Fruit fly (Drosophila melanogaster) whole organism, adult: ENCODE data around the gene tHMG1.

ENCODE experiments used
- CG11617 ChIP-seq: fragments of 200-800 bp; sonication (Bioruptor generic); optimal IDR thresholded peaks from 2 replicates; lab custom pipeline; 2017; ENCODE audit warnings: mild to moderate bottlenecking, missing biosample characterization, missing genetic modification reagents, missing genetic modification characterization
- CG12768 ChIP-seq: fragments of 200-800 bp; sonication (Bioruptor generic); optimal IDR thresholded peaks from 2 replicates; lab custom pipeline; 2017; ENCODE audit warnings: missing biosample characterization, missing genetic modification characterization, mild to moderate bottlenecking, moderate library complexity, missing genetic modification reagents
- CG14711 ChIP-seq: fragments of 200-800 bp; sonication (Bioruptor generic); optimal IDR thresholded peaks from 2 replicates; lab custom pipeline; 2018; ENCODE audit warnings: missing biosample characterization, mild to moderate bottlenecking, missing genetic modification characterization, moderate library complexity
- CG1620 ChIP-seq: fragments of 200-800 bp; sonication (Bioruptor generic); optimal IDR thresholded peaks from 2 replicates; lab custom pipeline; 2016; ENCODE audit warnings: missing biosample characterization, missing genetic modification characterization
- CG33017 ChIP-seq: fragments of 200-800 bp; sonication (Bioruptor generic); optimal IDR thresholded peaks from 2 replicates; lab custom pipeline; 2018; ENCODE audit warnings: missing biosample characterization, mild to moderate bottlenecking, missing genetic modification characterization, moderate library complexity
- CG5204 ChIP-seq: fragments of 200-800 bp; sonication (Bioruptor generic); optimal IDR thresholded peaks from 2 replicates; lab custom pipeline; 2016; ENCODE audit warnings: missing biosample characterization, missing genetic modification characterization
- CG7045 ChIP-seq: fragments of 200-800 bp; sonication (Bioruptor generic); optimal IDR thresholded peaks from 2 replicates; lab custom pipeline; 2017; ENCODE audit warnings: missing biosample characterization, mild to moderate bottlenecking, missing genetic modification characterization
- CG7101 ChIP-seq: fragments of 200-800 bp; sonication (Bioruptor generic); optimal IDR thresholded peaks from 2 replicates; lab custom pipeline; 2018; ENCODE audit warnings: missing biosample characterization, mild to moderate bottlenecking, missing genetic modification characterization, moderate library complexity
- Clk ChIP-seq: fragments of 200-800 bp; sonication (Bioruptor generic); optimal IDR thresholded peaks from 2 replicates; lab custom pipeline; 2017; ENCODE audit warnings: missing biosample characterization, missing genetic modification characterization
- Crg-1 ChIP-seq: fragments of 200-800 bp; sonication (Bioruptor generic); optimal IDR thresholded peaks from 2 replicates; lab custom pipeline; 2016; ENCODE audit warnings: missing biosample characterization, missing genetic modification characterization
- Hr96 ChIP-seq: fragments of 200-800 bp; sonication (Bioruptor generic); optimal IDR thresholded peaks from 2 replicates; lab custom pipeline; 2016; ENCODE audit warnings: missing biosample characterization, missing genetic modification characterization
- Mnt ChIP-seq: fragments of 200-800 bp; sonication (Bioruptor generic); optimal IDR thresholded peaks from 2 replicates; lab custom pipeline; 2016; ENCODE audit warnings: missing biosample characterization, mild to moderate bottlenecking, missing genetic modification characterization
- bab1 ChIP-seq: fragments of 200-800 bp; sonication (Bioruptor generic); optimal IDR thresholded peaks from 3 replicates; lab custom pipeline; 2019; ENCODE audit warnings: missing biosample characterization, mild to moderate bottlenecking, missing genetic modification characterization, moderate library complexity
- cic ChIP-seq: fragments of 200-800 bp; sonication (Bioruptor generic); optimal IDR thresholded peaks from 2 replicates; lab custom pipeline; 2017; ENCODE audit warnings: missing biosample characterization, mild to moderate bottlenecking, missing genetic modification characterization, moderate library complexity
- cnc ChIP-seq, 2 experiments: fragments of >200 bp; optimal IDR thresholded peaks; 2 replicates each; lab custom pipeline; 2017
- kay ChIP-seq: fragments of 200-800 bp; sonication (Bioruptor generic); peaks from one replicate; lab custom pipeline; 2016; ENCODE audit warnings: missing biosample characterization, missing genetic modification characterization, borderline replicate concordance
- ovo ChIP-seq: fragments of 200-800 bp; sonication (Bioruptor generic); optimal IDR thresholded peaks from 2 replicates; lab custom pipeline; 2016; ENCODE audit warnings: missing biosample characterization, missing genetic modification characterization
- pad ChIP-seq: fragments of 200-800 bp; sonication (Bioruptor generic); optimal IDR thresholded peaks from 3 replicates; lab custom pipeline; 2017; ENCODE audit warnings: missing biosample characterization, missing genetic modification characterization, mild to moderate bottlenecking, moderate library complexity, missing genetic modification reagents
- tj ChIP-seq: fragments of 200-800 bp; sonication (Bioruptor generic); optimal IDR thresholded peaks from 3 replicates; lab custom pipeline; 2017; ENCODE audit warnings: missing biosample characterization, mild to moderate bottlenecking, missing genetic modification characterization, moderate library complexity
- toe ChIP-seq: fragments of 200-800 bp; sonication (Bioruptor generic); optimal IDR thresholded peaks from 2 replicates; lab custom pipeline; 2016; ENCODE audit warnings: missing biosample characterization, missing genetic modification characterization

Gene tHMG1

DNA sequence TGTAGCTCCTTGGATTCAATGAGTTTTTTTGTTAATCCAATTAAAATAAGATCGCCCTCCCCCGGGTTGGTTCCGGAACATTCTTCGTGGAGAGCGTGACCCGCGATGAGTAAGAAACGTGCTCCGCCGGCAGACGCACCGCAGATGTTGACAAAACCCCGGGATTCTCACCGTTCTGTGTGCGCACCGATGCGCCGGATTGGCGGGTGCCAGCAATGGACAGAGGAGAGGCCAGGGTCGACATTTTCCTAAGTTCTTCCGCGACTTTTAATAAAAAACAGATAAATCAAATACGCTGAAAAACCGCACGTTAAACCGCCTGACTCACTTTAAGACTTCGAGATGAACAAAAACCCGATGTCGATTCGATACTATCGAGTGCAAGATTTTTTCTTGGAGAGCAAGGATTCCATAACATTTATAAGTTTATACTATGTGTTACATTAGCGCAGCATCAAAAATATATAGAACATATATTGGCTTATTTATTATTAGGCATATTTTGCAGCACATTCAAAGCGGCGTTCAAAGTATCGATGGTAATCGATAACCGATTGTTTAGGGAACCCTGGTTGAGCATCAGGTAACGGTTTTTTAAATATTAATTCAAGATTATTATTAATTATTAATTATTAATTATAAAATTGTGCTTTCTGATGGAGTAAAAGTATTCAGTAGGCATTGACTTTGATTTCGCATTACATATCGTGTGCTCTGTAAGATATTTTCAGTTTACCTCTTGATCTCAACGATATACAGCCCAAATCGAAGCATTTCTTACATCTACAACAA lies at the start of gene tHMG1, which contains the start of gene CCT1:
Gene tHMG1 (plus strand): TSS at position 742 of the 792 bp plus-strand sequence.
Gene CCT1 (minus strand): TSS at position 352 of the 792 bp plus-strand sequence.
- TF ChIP-seq tj (GFP tag; lab: Kevin White, UChicago): no peak
- peak; percentile 0 for TF ChIP-seq CG12768
- TF ChIP-seq CG33017 (tag; lab: Kevin White, UChicago): no peak
- TF ChIP-seq bab1 (GFP tag; lab: Kevin White, UChicago): peak; percentile 55
- TF ChIP-seq ovo: no peak
- TF ChIP-seq kay: peak; percentile 96
- no peak for TF ChIP-seq CG7101 (tag; lab: Kevin White, UChicago)
- TF ChIP-seq CG11617 (GFP tag; lab: Kevin White, UChicago): peak; percentile 24
- peak; percentile 41 for TF ChIP-seq CG7045 (GFP tag; lab: Kevin White, UChicago)
- TF ChIP-seq CG1620 (GFP tag; lab: Kevin White, UChicago): no peak
- peak; percentile 38 for TF ChIP-seq Hr96
- no peak for TF ChIP-seq pad
- TF ChIP-seq Mnt (GFP tag; lab: Kevin White, UChicago): peak; percentile 71
- TF ChIP-seq toe (GFP tag; lab: Kevin White, UChicago): peak; percentile 49
- TF ChIP-seq Clk (GFP tag; lab: Kevin White, UChicago): no peak

DNA sequence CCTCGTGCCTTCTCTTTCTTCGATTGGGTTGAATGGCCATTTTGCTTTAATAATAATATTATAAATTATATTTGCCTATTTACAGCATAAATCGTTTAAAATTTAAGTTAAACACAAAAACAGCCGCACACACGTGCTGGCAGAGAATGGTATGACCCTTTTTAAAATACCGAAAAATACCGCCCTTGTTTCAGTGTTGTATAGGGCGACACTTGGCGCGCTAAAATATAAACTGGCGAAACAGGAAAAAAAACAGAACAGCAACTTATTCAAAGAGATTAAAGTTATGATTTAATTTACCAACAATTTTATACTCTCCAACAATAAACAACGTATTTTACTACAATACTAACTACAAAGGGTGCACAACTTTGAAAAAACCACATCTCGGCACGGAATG lies 45.1 kb upstream of the tHMG1 start, which contains the start of gene CG12499:
Gene CG12499 (minus strand): TSS at position 95 of the 400 bp plus-strand sequence.
- TF ChIP-seq CG1620 (GFP tag; lab: Kevin White, UChicago): no peak
- peak; percentile 93 for TF ChIP-seq Mnt (GFP tag; lab: Kevin White, UChicago)
- peak; percentile 93 for TF ChIP-seq kay
- TF ChIP-seq bab1 (GFP tag; lab: Kevin White, UChicago): peak; percentile 3

DNA sequence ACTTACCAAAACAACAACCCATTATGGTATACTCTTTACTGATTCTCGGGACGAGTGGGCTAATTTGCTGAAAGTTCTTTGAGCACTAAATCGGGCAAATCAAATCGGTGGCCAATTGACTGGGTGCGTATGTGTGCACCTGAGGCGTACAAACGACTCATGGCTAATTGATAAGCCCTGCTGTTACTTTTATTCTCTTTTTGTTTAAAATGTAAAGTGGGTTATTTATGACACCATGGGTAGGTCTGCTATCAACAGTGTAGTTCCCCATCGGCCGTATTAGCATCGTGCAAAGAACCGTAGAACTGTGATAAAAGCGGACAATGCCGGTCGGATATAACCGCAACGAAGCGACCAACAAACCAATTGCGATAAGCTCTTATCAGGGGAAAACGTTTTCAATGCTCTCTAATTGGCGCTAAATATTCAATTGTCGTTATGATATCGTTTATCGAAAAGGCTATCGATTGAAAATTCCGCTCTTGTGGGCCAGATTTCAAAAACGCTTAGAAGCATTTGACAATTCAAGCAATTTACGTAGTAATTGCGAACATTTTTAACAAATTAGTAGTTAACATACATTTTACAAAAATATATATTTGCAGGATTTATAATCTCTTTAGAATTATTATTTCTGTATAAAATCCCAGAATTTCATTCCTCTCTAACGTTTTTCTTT lies 44.3 kb upstream of the tHMG1 start, which contains the start of gene CG34288:
Gene CG34288 (minus strand): TSS at position 69 of the 679 bp plus-strand sequence.
- TF ChIP-seq CG5204: no peak
- TF ChIP-seq CG33017 (tag; lab: Kevin White, UChicago): peak; percentile 38
- peak; percentile 62 for TF ChIP-seq kay
- no peak for TF ChIP-seq bab1 (GFP tag; lab: Kevin White, UChicago)
- peak; percentile 52 for TF ChIP-seq CG7101 (tag; lab: Kevin White, UChicago)
- TF ChIP-seq CG11617 (GFP tag; lab: Kevin White, UChicago): no peak
- no peak for TF ChIP-seq tj (GFP tag; lab: Kevin White, UChicago)
- TF ChIP-seq CG7045 (GFP tag; lab: Kevin White, UChicago): no peak
- TF ChIP-seq Clk (GFP tag; lab: Kevin White, UChicago): no peak
- peak; percentile 9 for TF ChIP-seq Hr96
- TF ChIP-seq CG1620 (GFP tag; lab: Kevin White, UChicago): no peak
- TF ChIP-seq pad: peak; percentile 14
- TF ChIP-seq Crg-1 (GFP tag; lab: Kevin White, UChicago): no peak
- no peak for TF ChIP-seq cnc (optimal IDR thresholded peaks at IDR 0.05; lab: Kevin White, UChicago)
- TF ChIP-seq CG12768: peak; percentile 48
- peak; percentile 15 for TF ChIP-seq toe (GFP tag; lab: Kevin White, UChicago)
- TF ChIP-seq CG14711 (tag; lab: Kevin White, UChicago): no peak
- peak; percentile 87 for TF ChIP-seq cic
- peak; percentile 75 for TF ChIP-seq Mnt (GFP tag; lab: Kevin White, UChicago)
- TF ChIP-seq ovo: no peak

- peak; percentile 15 for TF ChIP-seq CG7101 (tag; lab: Kevin White, UChicago)
- peak; percentile 48 for TF ChIP-seq bab1 (GFP tag; lab: Kevin White, UChicago)
- peak; percentile 61 for TF ChIP-seq Hr96
- peak; percentile 79 for TF ChIP-seq Mnt (GFP tag; lab: Kevin White, UChicago)
- no peak for TF ChIP-seq pad
- TF ChIP-seq CG5204: peak; percentile 8
- no peak for TF ChIP-seq cnc (optimal IDR thresholded peaks at IDR 0.05; lab: Kevin White, UChicago)
- TF ChIP-seq Crg-1 (GFP tag; lab: Kevin White, UChicago): peak; percentile 27
- TF ChIP-seq CG11617 (GFP tag; lab: Kevin White, UChicago): peak; percentile 21
- TF ChIP-seq CG12768: peak; percentile 74
- no peak for TF ChIP-seq CG7045 (GFP tag; lab: Kevin White, UChicago)
- TF ChIP-seq cic: peak; percentile 60
Observed at dm6 chr3R:22447874-22448254, 43.8 kb upstream of the tHMG1 start, which contains the start of gene CG34376. TSS of gene CG34376 (plus strand) at chr3R:22448099.

DNA sequence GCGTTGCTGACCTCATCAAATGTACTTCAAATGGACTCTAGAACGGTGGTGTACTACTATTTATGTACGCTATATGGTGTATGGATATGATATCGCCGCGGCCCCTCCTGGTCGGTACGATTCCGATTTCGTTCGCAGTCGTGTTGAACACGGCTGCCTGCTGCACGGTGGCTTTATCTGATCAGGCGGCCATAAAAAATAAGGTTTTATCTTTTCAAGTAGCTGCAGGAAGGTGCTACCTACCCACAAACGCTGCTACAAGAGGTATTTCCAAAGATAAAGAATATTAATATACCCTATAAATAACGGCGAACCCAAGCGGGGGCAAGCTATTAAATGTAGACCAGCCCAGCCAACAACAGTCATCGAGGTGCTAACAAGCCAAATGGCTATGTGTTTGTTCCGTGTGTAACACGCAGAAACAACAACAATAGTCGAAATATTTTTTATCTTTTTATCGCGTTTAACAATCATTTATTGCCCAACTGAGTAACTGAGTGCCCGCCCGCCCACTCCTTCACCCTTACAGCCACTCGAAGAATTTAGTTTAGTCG lies 41.7 kb upstream of the tHMG1 start:
- TF ChIP-seq toe (GFP tag; lab: Kevin White, UChicago): no peak
- no peak for TF ChIP-seq CG11617 (GFP tag; lab: Kevin White, UChicago)
- TF ChIP-seq CG1620 (GFP tag; lab: Kevin White, UChicago): no peak
